Fruit fly (Drosophila melanogaster): ENCODE results near the gene ru.

DNA sequence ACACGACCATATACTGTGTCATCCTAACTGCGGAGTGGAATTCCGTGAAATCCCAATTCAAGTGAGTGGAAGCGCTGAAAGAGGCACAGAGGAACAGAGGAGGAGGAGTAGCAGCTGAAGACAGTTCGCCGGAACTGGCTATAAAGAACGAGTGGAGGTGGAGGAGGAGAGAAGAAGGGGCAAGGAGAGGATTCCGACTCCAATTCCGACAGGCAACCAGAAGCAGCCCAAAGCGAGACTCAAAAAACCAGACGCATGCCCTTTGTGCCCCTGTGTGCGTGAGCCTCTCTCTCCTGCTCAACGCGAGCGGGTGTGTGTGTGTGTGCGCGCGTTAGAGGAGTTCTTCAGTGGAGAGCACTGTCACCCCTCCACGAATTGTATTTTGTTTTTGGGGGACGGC lies 21.0 kb upstream of the ru start:
- no peak for TF ChIP-seq cnc (optimal IDR thresholded peaks at IDR 0.05)
- no peak for TF ChIP-seq CG7045 (GFP tag; optimal IDR thresholded peaks at IDR 0.05)
- no peak for TF ChIP-seq CG33017 (tag; optimal IDR thresholded peaks at IDR 0.05)
- TF ChIP-seq CG5204 (GFP tag; optimal IDR thresholded peaks at IDR 0.05) = no peak
- TF ChIP-seq CG12768 (GFP tag; optimal IDR thresholded peaks at IDR 0.05) = no peak
- no peak for TF ChIP-seq Mnt (GFP tag; optimal IDR thresholded peaks at IDR 0.05)

All from whole organism, adult.